Worm (Caenorhabditis elegans) whole organism, late embryonic: Measurements from ENCODE around the gene T19H12.6.
"Not testable (repeated sequence)": the region's sequence is repeated elsewhere in the genome, so short reads cannot be mapped to it uniquely, and the experiment has no call there.

Experiments
- F13H6.1 ChIP-seq: sonication (generic microtip); optimal IDR thresholded peaks from 2 replicates; lab custom pipeline; 2016; ENCODE audit warnings: missing genetic modification characterization, missing compliant biosample characterization
- K02D7.2 ChIP-seq: sonication (generic microtip); optimal IDR thresholded peaks from 2 replicates; lab custom pipeline; 2017; ENCODE audit warnings: mild to moderate bottlenecking, missing genetic modification characterization, missing compliant biosample characterization
- T23F11.4 ChIP-seq: fragments of 200-800 bp; sonication (Bioruptor generic); optimal IDR thresholded peaks from 2 replicates; lab custom pipeline; 2018; ENCODE audit warnings: mild to moderate bottlenecking, missing genetic modification characterization, missing compliant biosample characterization
- ahr-1 ChIP-seq: sonication (generic microtip); optimal IDR thresholded peaks from 2 replicates; lab custom pipeline; 2016; ENCODE audit warnings: missing genetic modification characterization, missing compliant biosample characterization
- ama-1 ChIP-seq: fragments of 150-350 bp; optimal IDR thresholded peaks from 2 replicates; lab custom pipeline; 2014
- ceh-14 ChIP-seq: sonication (generic microtip); optimal IDR thresholded peaks from 2 replicates; lab custom pipeline; 2016; ENCODE audit warnings: missing genotype, missing genetic modification characterization, missing compliant biosample characterization
- ceh-2 ChIP-seq: sonication (generic microtip); optimal IDR thresholded peaks from 2 replicates; lab custom pipeline; 2016; ENCODE audit warnings: missing genotype, missing genetic modification characterization, missing compliant biosample characterization
- ceh-22 ChIP-seq: sonication (generic microtip); optimal IDR thresholded peaks from 2 replicates; lab custom pipeline; 2017; ENCODE audit warnings: missing biosample characterization, missing genetic modification characterization
- ceh-24 ChIP-seq: sonication (generic microtip); optimal IDR thresholded peaks from 2 replicates; lab custom pipeline; 2016; ENCODE audit warnings: mild to moderate bottlenecking, missing genetic modification characterization, missing compliant biosample characterization
- ceh-30 ChIP-seq: fragments of 150-350 bp; optimal IDR thresholded peaks from 2 replicates; lab custom pipeline; 2014; ENCODE audit warnings: missing biosample characterization, missing genetic modification characterization
- ceh-31 ChIP-seq: sonication (generic microtip); optimal IDR thresholded peaks from 2 replicates; lab custom pipeline; 2016; ENCODE audit warnings: missing genetic modification characterization, missing compliant biosample characterization
- ceh-48 ChIP-seq: sonication (generic microtip); optimal IDR thresholded peaks from 2 replicates; lab custom pipeline; 2016; ENCODE audit warnings: missing genetic modification characterization, inconsistent platforms, missing compliant biosample characterization
- ceh-6 ChIP-seq: fragments of 200-800 bp; sonication (Bioruptor generic); optimal IDR thresholded peaks from 2 replicates; lab custom pipeline; 2018; ENCODE audit warnings: mild to moderate bottlenecking, missing genetic modification characterization, missing compliant biosample characterization
- ceh-9 ChIP-seq: sonication (generic microtip); optimal IDR thresholded peaks from 2 replicates; lab custom pipeline; 2016; ENCODE audit warnings: mild to moderate bottlenecking, missing genetic modification characterization, inconsistent platforms, missing compliant biosample characterization
- dmd-4 ChIP-seq: sonication (generic microtip); optimal IDR thresholded peaks from 2 replicates; lab custom pipeline; 2016; ENCODE audit warnings: borderline replicate concordance, missing genetic modification characterization, missing compliant biosample characterization
- dve-1 ChIP-seq: sonication (generic microtip); optimal IDR thresholded peaks from 2 replicates; lab custom pipeline; 2017; ENCODE audit warnings: antibody characterized with exemption, mild to moderate bottlenecking, missing genetic modification characterization, missing compliant biosample characterization
- elt-2 ChIP-seq: sonication (generic microtip); optimal IDR thresholded peaks from 2 replicates; lab custom pipeline; 2016; ENCODE audit warnings: missing genetic modification reagents, missing genetic modification characterization, missing compliant biosample characterization
- elt-4 ChIP-seq: sonication (generic microtip); optimal IDR thresholded peaks from 2 replicates; lab custom pipeline; 2016; ENCODE audit warnings: missing genetic modification characterization, missing compliant biosample characterization
- ets-4 ChIP-seq: sonication (generic microtip); optimal IDR thresholded peaks from 2 replicates; lab custom pipeline; 2016; ENCODE audit warnings: missing genetic modification characterization, missing compliant biosample characterization
- eyg-1 ChIP-seq: sonication (generic microtip); optimal IDR thresholded peaks from 2 replicates; lab custom pipeline; 2016; ENCODE audit warnings: missing genotype, missing genetic modification characterization, missing compliant biosample characterization
- fax-1 ChIP-seq: sonication (generic microtip); optimal IDR thresholded peaks from 2 replicates; lab custom pipeline; 2016; ENCODE audit warnings: missing genotype, missing genetic modification characterization, missing compliant biosample characterization
- fkh-10 ChIP-seq: fragments of 150-350 bp; optimal IDR thresholded peaks from 2 replicates; lab custom pipeline; 2014; ENCODE audit warnings: missing biosample characterization, missing genetic modification reagents, missing genetic modification characterization
- hlh-13 ChIP-seq: fragments of 200-800 bp; sonication (Bioruptor generic); optimal IDR thresholded peaks from 2 replicates; lab custom pipeline; 2018; ENCODE audit warnings: mild to moderate bottlenecking, missing genetic modification characterization, missing compliant biosample characterization
- hlh-15 ChIP-seq: sonication (generic microtip); optimal IDR thresholded peaks from 2 replicates; lab custom pipeline; 2016; ENCODE audit warnings: missing genetic modification characterization, missing compliant biosample characterization
- hlh-8 ChIP-seq: sonication (generic microtip); optimal IDR thresholded peaks from 2 replicates; lab custom pipeline; 2016; ENCODE audit warnings: missing genotype, missing genetic modification characterization, missing compliant biosample characterization
- mec-3 ChIP-seq: sonication (generic microtip); optimal IDR thresholded peaks from 2 replicates; lab custom pipeline; 2016; ENCODE audit warnings: borderline replicate concordance, missing genetic modification characterization, missing compliant biosample characterization
- npax-4 ChIP-seq: sonication (generic microtip); optimal IDR thresholded peaks from 2 replicates; lab custom pipeline; 2016; ENCODE audit warnings: missing genetic modification characterization, missing compliant biosample characterization
- odd-2 ChIP-seq: sonication (generic microtip); optimal IDR thresholded peaks from 2 replicates; lab custom pipeline; 2017; ENCODE audit warnings: antibody characterized with exemption, mild to moderate bottlenecking, missing genetic modification characterization, missing compliant biosample characterization
- pqm-1 ChIP-seq: sonication (generic microtip); optimal IDR thresholded peaks from 2 replicates; lab custom pipeline; 2016; ENCODE audit warnings: missing genetic modification characterization, missing compliant biosample characterization
- ref-2 ChIP-seq: sonication (generic microtip); optimal IDR thresholded peaks from 2 replicates; lab custom pipeline; 2016; ENCODE audit warnings: missing genetic modification characterization, missing compliant biosample characterization
- rnt-1 ChIP-seq: sonication (generic microtip); optimal IDR thresholded peaks from 2 replicates; lab custom pipeline; 2016; ENCODE audit warnings: missing genetic modification characterization, missing compliant biosample characterization
- sox-2 ChIP-seq: fragments of 200-800 bp; sonication (Bioruptor generic); IDR thresholded peaks from 2 replicates; pipeline ENCODE4 v1.3.6; 2022; ENCODE audit warnings: missing genetic modification reagents, missing genetic modification characterization, missing compliant biosample characterization
- sox-4 ChIP-seq: sonication (generic microtip); optimal IDR thresholded peaks from 2 replicates; lab custom pipeline; 2017; ENCODE audit warnings: mild to moderate bottlenecking, missing genetic modification characterization, inconsistent platforms, missing compliant biosample characterization
- syd-9 ChIP-seq: sonication (generic microtip); optimal IDR thresholded peaks from 2 replicates; lab custom pipeline; 2016; ENCODE audit warnings: mild to moderate bottlenecking, missing genetic modification characterization, moderate library complexity, missing compliant biosample characterization
- tbx-2 ChIP-seq: sonication (generic microtip); optimal IDR thresholded peaks from 2 replicates; lab custom pipeline; 2016; ENCODE audit warnings: missing genetic modification characterization, missing compliant biosample characterization
- tbx-7 ChIP-seq: sonication (generic microtip); optimal IDR thresholded peaks from 2 replicates; lab custom pipeline; 2016; ENCODE audit warnings: missing genotype, missing genetic modification characterization, missing compliant biosample characterization
- ttx-3 ChIP-seq: sonication (generic microtip); optimal IDR thresholded peaks from 2 replicates; lab custom pipeline; 2016; ENCODE audit warnings: missing genetic modification reagents, missing genetic modification characterization, missing compliant biosample characterization
- unc-42 ChIP-seq: sonication (generic microtip); optimal IDR thresholded peaks from 2 replicates; lab custom pipeline; 2016; ENCODE audit warnings: missing genotype, missing genetic modification characterization, missing compliant biosample characterization
- unc-55 ChIP-seq: sonication (generic microtip); optimal IDR thresholded peaks from 2 replicates; lab custom pipeline; 2017; ENCODE audit warnings: missing biosample characterization, missing genetic modification reagents, missing genetic modification characterization
- unc-86 ChIP-seq: sonication (generic microtip); optimal IDR thresholded peaks from 2 replicates; lab custom pipeline; 2016; ENCODE audit warnings: missing genetic modification characterization, missing compliant biosample characterization
- zip-5 ChIP-seq: sonication (generic microtip); optimal IDR thresholded peaks from 2 replicates; lab custom pipeline; 2016; ENCODE audit warnings: missing genetic modification characterization, missing compliant biosample characterization
- ztf-16 ChIP-seq: sonication (generic microtip); optimal IDR thresholded peaks from 2 replicates; lab custom pipeline; 2017; ENCODE audit warnings: missing genetic modification characterization, missing compliant biosample characterization

The T19H12.6 gene

ce11 chrV:4905953-4906352, 28.5 kb upstream of the T19H12.6 start, which contains the start of gene ugt-14:
TSS of gene ugt-14 (plus strand) at chrV:4906253.
- TF ChIP-seq hlh-8 (tag; lab: Kevin White, UChicago) (no peak), ahr-1 (tag; lab: Kevin White, UChicago) (no peak), ceh-9 (no peak), eyg-1 (tag; lab: Kevin White, UChicago) (no peak), dve-1 (tag; lab: Kevin White, UChicago) (no peak), elt-2 (tag; lab: Kevin White, UChicago) (no peak), K02D7.2 (tag; lab: Kevin White, UChicago) (no peak), ceh-22 (tag; lab: Kevin White, UChicago) (no peak), unc-55 (no peak), hlh-13 (no peak)

ce11 chrV:4903696-4904095, 26.2 kb upstream of the T19H12.6 start, which contains the start of gene ugt-8:
TSS of gene ugt-8 (plus strand) at chrV:4903930.
- TF ChIP-seq ceh-2 = no peak
- no peak for TF ChIP-seq T23F11.4 (GFP tag; lab: Kevin White, UChicago)
- TF ChIP-seq ceh-48 (tag; lab: Kevin White, UChicago) = no peak
- TF ChIP-seq fkh-10 (GFP tag; lab: Kevin White, UChicago) = no peak
- no peak for TF ChIP-seq zip-5 (tag; lab: Kevin White, UChicago)
- no peak for TF ChIP-seq tbx-2 (tag; lab: Kevin White, UChicago)
- no peak for TF ChIP-seq ttx-3 (tag; lab: Kevin White, UChicago)
- TF ChIP-seq F13H6.1 (tag; lab: Kevin White, UChicago) = no peak
- TF ChIP-seq npax-4 = no peak
- no peak for TF ChIP-seq ahr-1 (tag; lab: Kevin White, UChicago)
- TF ChIP-seq hlh-15 (tag; lab: Kevin White, UChicago) = no peak
- TF ChIP-seq elt-4 (tag; lab: Kevin White, UChicago) = no peak
- TF ChIP-seq pqm-1 (tag; lab: Kevin White, UChicago) = no peak
- TF ChIP-seq ceh-6 (GFP tag; lab: Kevin White, UChicago) = no peak
- no peak for TF ChIP-seq ama-1 (lab: Kevin White, UChicago)
- TF ChIP-seq ets-4 (tag; lab: Kevin White, UChicago) = no peak
- no peak for TF ChIP-seq ceh-30 (tag; lab: Kevin White, UChicago)
- no peak for TF ChIP-seq ceh-31 (tag; lab: Kevin White, UChicago)
- no peak for TF ChIP-seq unc-86

DNA sequence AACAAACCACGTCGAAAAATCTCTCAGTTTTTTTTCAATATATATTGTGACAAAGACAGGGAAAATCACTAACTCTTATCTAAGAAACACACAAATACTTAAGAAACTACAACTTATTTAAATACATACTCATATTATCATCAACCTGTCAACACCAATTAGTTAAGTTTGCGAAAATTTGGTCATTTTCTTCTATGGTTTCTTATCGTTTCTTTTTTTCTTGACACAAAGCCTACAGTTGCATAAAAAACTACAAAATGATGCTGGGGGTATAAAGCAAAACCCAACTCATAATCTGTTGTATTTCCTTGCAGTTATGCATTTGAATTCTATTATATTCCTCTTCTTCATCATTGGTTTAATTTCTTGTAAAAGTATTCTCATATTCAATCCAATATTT, 23.6 kb upstream of the T19H12.6 start, which contains the start of gene ugt-67:
Gene ugt-67 (plus strand): TSS at position 301 of the 400 bp plus-strand sequence.
- TF ChIP-seq F13H6.1 (tag; lab: Kevin White, UChicago) (no peak), tbx-2 (tag; lab: Kevin White, UChicago) (no peak), rnt-1 (no peak), eyg-1 (tag; lab: Kevin White, UChicago) (no peak), unc-42 (no peak), sox-2 (GFP tag; lab: Robert Waterston, UW) (no peak)

DNA sequence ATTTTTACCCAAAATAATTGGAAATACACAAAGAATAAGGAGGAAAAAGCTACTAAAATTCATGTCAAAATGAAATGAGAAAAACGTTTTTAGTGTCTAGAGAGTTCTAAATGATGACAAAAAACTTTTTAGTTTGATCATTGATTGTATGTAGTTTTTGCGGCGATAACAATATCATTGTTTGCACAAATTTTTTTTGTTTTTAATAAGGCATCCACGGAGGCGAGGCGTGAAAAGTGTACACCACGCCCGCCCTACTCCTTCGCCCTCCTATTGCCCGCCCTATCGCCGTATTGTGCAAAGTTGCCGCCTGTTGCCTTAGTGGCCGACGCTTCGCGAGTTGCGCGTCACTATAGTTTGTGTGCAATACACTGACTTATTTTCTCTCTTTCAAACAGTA, 22.5 kb upstream of the T19H12.6 start, which contains the start of gene ugt-10:
Gene ugt-10 (minus strand): TSS at position 101 of the 400 bp plus-strand sequence.
- not testable (repeated sequence) for TF ChIP-seq npax-4; ceh-6 (GFP tag; lab: Kevin White, UChicago); unc-55

DNA sequence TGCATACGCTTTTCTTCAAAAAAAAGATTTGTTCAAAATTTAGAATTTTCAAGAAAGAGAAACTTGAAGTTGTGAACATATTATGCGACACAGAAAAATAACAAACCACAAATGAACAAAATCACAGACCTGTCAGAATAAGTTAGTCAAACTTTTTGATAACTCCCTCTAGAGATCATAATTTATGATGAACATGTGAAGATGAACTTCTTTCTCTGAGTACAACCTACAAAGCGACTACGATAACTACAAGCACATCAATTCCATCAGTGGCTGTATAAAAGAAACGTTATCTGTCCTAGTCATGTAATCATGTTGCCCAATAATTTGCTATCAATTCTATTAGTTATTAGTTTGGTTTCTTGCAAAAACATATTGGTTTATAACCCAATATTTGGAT, 18.3 kb upstream of the T19H12.6 start, which contains the start of gene ugt-9:
Gene ugt-9 (plus strand): TSS at position 305 of the 400 bp plus-strand sequence.
- TF ChIP-seq fkh-10 (GFP tag; lab: Kevin White, UChicago) (no peak), elt-2 (tag; lab: Kevin White, UChicago) (peak; percentile 62)

DNA sequence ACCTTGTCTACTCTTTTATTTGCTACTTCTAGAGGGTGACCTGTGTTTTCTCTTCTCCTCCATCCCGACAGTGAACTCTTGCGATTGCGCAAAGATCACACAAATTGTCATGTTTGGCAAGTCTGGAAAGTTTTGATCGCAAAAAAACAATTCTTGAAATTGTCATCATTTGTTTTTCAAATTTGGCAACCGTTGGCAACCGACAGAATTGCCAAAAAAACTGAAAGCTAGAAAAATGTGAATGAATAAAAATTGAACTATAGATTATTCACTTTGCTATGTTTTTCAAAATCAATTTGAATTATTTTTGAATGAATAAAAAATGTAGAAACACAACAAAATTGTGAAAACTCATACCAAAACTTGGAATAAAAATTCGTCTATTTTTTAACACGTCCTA, 17.5 kb upstream of the T19H12.6 start, which contains the start of gene ugt-11:
Gene ugt-11 (minus strand): TSS at position 101 of the 400 bp plus-strand sequence.
- TF ChIP-seq tbx-7 (tag; lab: Kevin White, UChicago) = no peak
- no peak for TF ChIP-seq ceh-24
- TF ChIP-seq ref-2 (tag; lab: Kevin White, UChicago) = no peak
- no peak for TF ChIP-seq ceh-22 (tag; lab: Kevin White, UChicago)
- TF ChIP-seq mec-3 (tag; lab: Kevin White, UChicago) = no peak
- TF ChIP-seq ceh-14 (tag; lab: Kevin White, UChicago) = no peak
- no peak for TF ChIP-seq ceh-6 (GFP tag; lab: Kevin White, UChicago)
- no peak for TF ChIP-seq odd-2 (tag; lab: Kevin White, UChicago)
- TF ChIP-seq syd-9 (tag; lab: Kevin White, UChicago) = no peak
- TF ChIP-seq K02D7.2 (tag; lab: Kevin White, UChicago) = no peak
- no peak for TF ChIP-seq sox-4
- no peak for TF ChIP-seq dmd-4
- no peak for TF ChIP-seq ceh-30 (tag; lab: Kevin White, UChicago)
- no peak for TF ChIP-seq ztf-16 (tag; lab: Kevin White, UChicago)
- TF ChIP-seq hlh-15 (tag; lab: Kevin White, UChicago) = no peak
- TF ChIP-seq hlh-13 = no peak
- TF ChIP-seq fax-1 = no peak
